Fruit fly (Drosophila melanogaster) whole organism, embryonic: ENCODE results near the gene Osi16.

ENCODE experiments used
- B-H2 ChIP-seq: fragments of 200-800 bp; sonication (Bioruptor generic); optimal IDR thresholded peaks from 2 replicates; lab custom pipeline; 2018; ENCODE audit warnings: missing biosample characterization, mild to moderate bottlenecking, missing genetic modification characterization
- BtbVII ChIP-seq: fragments of 200-800 bp; sonication (Bioruptor generic); optimal IDR thresholded peaks from 3 replicates; lab custom pipeline; 2017; ENCODE audit warnings: missing biosample characterization, mild to moderate bottlenecking, missing genetic modification characterization
- C15 ChIP-seq: fragments of 200-800 bp; sonication (Bioruptor generic); IDR thresholded peaks from 3 replicates; pipeline ENCODE4 v1.3.6; 2022; ENCODE audit warnings: missing biosample characterization, missing genetic modification characterization
- CG11696 ChIP-seq: fragments of 200-800 bp; sonication (Bioruptor generic); IDR thresholded peaks from 2 replicates; pipeline ENCODE4 v1.3.6; 2022; ENCODE audit warnings: missing biosample characterization, missing genetic modification characterization
- CG12219 ChIP-seq: fragments of 200-800 bp; sonication (Bioruptor generic); optimal IDR thresholded peaks from 3 replicates; lab custom pipeline; 2018; ENCODE audit warnings: missing biosample characterization, mild to moderate bottlenecking, missing genetic modification characterization
- CG12769 ChIP-seq: fragments of 200-800 bp; sonication (Bioruptor generic); optimal IDR thresholded peaks from 2 replicates; lab custom pipeline; 2019; ENCODE audit warnings: missing biosample characterization, mild to moderate bottlenecking, missing genetic modification characterization, moderate library complexity
- CG14667 ChIP-seq: fragments of 200-800 bp; sonication (Bioruptor generic); IDR thresholded peaks from 2 replicates; pipeline ENCODE4 v1.3.6; 2022; ENCODE audit warnings: missing biosample characterization, missing genetic modification characterization
- CG15601 ChIP-seq: fragments of 200-800 bp; sonication (Bioruptor generic); optimal IDR thresholded peaks from 3 replicates; lab custom pipeline; 2019; ENCODE audit warnings: missing biosample characterization, mild to moderate bottlenecking, missing genetic modification characterization, moderate library complexity
- CG15696 ChIP-seq: fragments of 200-800 bp; sonication (Bioruptor generic); optimal IDR thresholded peaks from 2 replicates; lab custom pipeline; 2019; ENCODE audit warnings: missing biosample characterization, mild to moderate bottlenecking, missing genetic modification characterization, moderate library complexity
- CG16815 ChIP-seq: fragments of 200-800 bp; sonication (Bioruptor generic); optimal IDR thresholded peaks from 3 replicates; lab custom pipeline; 2017; ENCODE audit warnings: missing biosample characterization, mild to moderate bottlenecking, missing genetic modification characterization
- CG17328 ChIP-seq: fragments of 200-800 bp; sonication (Bioruptor generic); IDR thresholded peaks from 2 replicates; pipeline ENCODE4 v1.3.6; 2022; ENCODE audit warnings: missing biosample characterization, missing genetic modification characterization
- CG17361 ChIP-seq: fragments of 200-800 bp; sonication (Bioruptor generic); IDR thresholded peaks from 3 replicates; pipeline ENCODE4 v1.3.6; 2022; ENCODE audit warnings: missing biosample characterization, missing genetic modification characterization
- CG17829 ChIP-seq: fragments of 200-800 bp; optimal IDR thresholded peaks from 2 replicates; lab custom pipeline; 2019; ENCODE audit warnings: missing biosample characterization, mild to moderate bottlenecking, missing genetic modification characterization, moderate library complexity
- CG2875 ChIP-seq: fragments of 200-800 bp; sonication (Bioruptor generic); optimal IDR thresholded peaks from 2 replicates; lab custom pipeline; 2017; ENCODE audit warnings: missing biosample characterization, mild to moderate bottlenecking, missing genetic modification characterization, missing genetic modification reagents
- CG4282 ChIP-seq: fragments of 200-800 bp; sonication (Bioruptor generic); optimal IDR thresholded peaks from 2 replicates; lab custom pipeline; 2016; ENCODE audit warnings: missing biosample characterization, missing genetic modification characterization
- CG7745 ChIP-seq: fragments of 200-800 bp; sonication (Bioruptor generic); optimal IDR thresholded peaks from 2 replicates; lab custom pipeline; 2018; ENCODE audit warnings: missing biosample characterization, mild to moderate bottlenecking, missing genetic modification characterization, moderate library complexity
- CG7963 ChIP-seq: fragments of 200-800 bp; sonication (Bioruptor generic); IDR thresholded peaks from 3 replicates; pipeline ENCODE4 v1.3.6; 2022; ENCODE audit warnings: missing biosample characterization, missing genetic modification characterization; ENCODE audit not compliant: partially characterized antibody
- Camta ChIP-seq: fragments of 200-800 bp; sonication (Bioruptor generic); optimal IDR thresholded peaks from 2 replicates; lab custom pipeline; 2016; ENCODE audit warnings: missing biosample characterization, missing genetic modification characterization
- D ChIP-seq, 2 experiments: fragments of 200-800 bp in 1 of 2; fragments of >200 bp in 1 of 2; sonication (Bioruptor generic) in 1 of 2; optimal IDR thresholded peaks; 2 replicates in 1 of 2; 3 replicates in 1 of 2; lab custom pipeline; 2017; ENCODE audit warnings: mild to moderate bottlenecking in 1 of 2, missing biosample characterization in 1 of 2, missing genetic modification characterization in 1 of 2, missing genetic modification reagents in 1 of 2
- Dek ChIP-seq: fragments of 200-800 bp; sonication (Bioruptor generic); optimal IDR thresholded peaks from 3 replicates; lab custom pipeline; 2019; ENCODE audit warnings: missing biosample characterization, mild to moderate bottlenecking, missing genetic modification characterization, moderate library complexity
- E2f2 ChIP-seq: fragments of 200-800 bp; sonication (Bioruptor generic); IDR thresholded peaks from 2 replicates; pipeline ENCODE4 v1.3.6; 2022; ENCODE audit warnings: missing biosample characterization, missing genetic modification characterization
- Elba2 ChIP-seq: fragments of 200-800 bp; sonication (Bioruptor generic); optimal IDR thresholded peaks from 3 replicates; lab custom pipeline; 2016; ENCODE audit warnings: missing biosample characterization, missing genetic modification characterization
- Ets65A ChIP-seq: fragments of 200-800 bp; sonication (Bioruptor generic); peaks from one replicate; lab custom pipeline; 2016; ENCODE audit warnings: missing biosample characterization, missing genetic modification characterization
- Nf-YA ChIP-seq: fragments of 200-800 bp; sonication (Bioruptor generic); IDR thresholded peaks from 2 replicates; pipeline ENCODE4 v1.3.6; 2022; ENCODE audit warnings: missing biosample characterization, missing genetic modification characterization
- NfI ChIP-seq: fragments of 200-800 bp; sonication (Bioruptor generic); optimal IDR thresholded peaks from 3 replicates; lab custom pipeline; 2018; ENCODE audit warnings: missing biosample characterization, mild to moderate bottlenecking, missing genetic modification characterization, moderate library complexity
- Side ChIP-seq: fragments of 200-800 bp; sonication (Bioruptor generic); optimal IDR thresholded peaks from 2 replicates; lab custom pipeline; 2016; ENCODE audit warnings: missing biosample characterization, missing genetic modification characterization
- Six4 ChIP-seq: fragments of 200-800 bp; sonication (Bioruptor generic); optimal IDR thresholded peaks from 2 replicates; lab custom pipeline; 2016; ENCODE audit warnings: missing biosample characterization, missing genetic modification characterization
- Trl ChIP-seq, 3 experiments: fragments of >200 bp in 2 of 3; fragments of 200-800 bp in 1 of 3; sonication (Bioruptor generic) in 1 of 3; optimal IDR thresholded peaks; 2 replicates in 1 of 3; 3 replicates in 2 of 3; lab custom pipeline; 2016 to 2017; ENCODE audit warnings: missing biosample characterization in 1 of 3, missing genetic modification characterization in 1 of 3
- Usf ChIP-seq: fragments of 200-800 bp; sonication (Bioruptor generic); optimal IDR thresholded peaks from 2 replicates; lab custom pipeline; 2017; ENCODE audit warnings: missing genotype, missing biosample characterization, missing genetic modification characterization
- Xrp1 ChIP-seq: fragments of 200-800 bp; sonication (Bioruptor generic); IDR thresholded peaks from 2 replicates; pipeline ENCODE4 v1.3.6; 2022; ENCODE audit warnings: missing biosample characterization, missing genetic modification characterization
- bigmax ChIP-seq: fragments of 200-800 bp; sonication (Bioruptor generic); optimal IDR thresholded peaks from 2 replicates; lab custom pipeline; 2018; ENCODE audit warnings: missing biosample characterization, mild to moderate bottlenecking, missing genetic modification characterization
- caup ChIP-seq: fragments of 200-800 bp; sonication (Bioruptor generic); optimal IDR thresholded peaks from 3 replicates; lab custom pipeline; 2017; ENCODE audit warnings: missing biosample characterization, mild to moderate bottlenecking, missing genetic modification characterization, moderate library complexity; ENCODE audit not compliant: severe bottlenecking
- chn ChIP-seq: fragments of 200-800 bp; sonication (Bioruptor generic); optimal IDR thresholded peaks from 2 replicates; lab custom pipeline; 2016; ENCODE audit warnings: missing biosample characterization, missing genetic modification characterization
- crp ChIP-seq, 2 experiments: fragments of 200-800 bp; sonication (Bioruptor generic); optimal IDR thresholded peaks; 2 replicates in 1 of 2; 3 replicates in 1 of 2; lab custom pipeline; 2017; ENCODE audit warnings: missing biosample characterization in 2 of 2, missing genetic modification characterization in 2 of 2, mild to moderate bottlenecking in 1 of 2, moderate library complexity in 1 of 2
- dan ChIP-seq: fragments of 200-800 bp; sonication (Bioruptor generic); IDR thresholded peaks from 2 replicates; pipeline ENCODE4 v1.3.6; 2022; ENCODE audit warnings: missing biosample characterization, missing genetic modification characterization
- dmrt99B ChIP-seq: fragments of 200-800 bp; sonication (Bioruptor generic); optimal IDR thresholded peaks from 2 replicates; lab custom pipeline; 2018; ENCODE audit warnings: missing biosample characterization, mild to moderate bottlenecking, missing genetic modification characterization, moderate library complexity
- esg ChIP-seq: fragments of 200-800 bp; sonication (Bioruptor generic); conservative IDR thresholded peaks from 2 replicates; pipeline ENCODE4 v1.3.6; 2022; ENCODE audit warnings: missing biosample characterization, missing genetic modification characterization
- fd64A ChIP-seq: fragments of 200-800 bp; sonication (Bioruptor generic); optimal IDR thresholded peaks from 3 replicates; lab custom pipeline; 2018; ENCODE audit warnings: missing biosample characterization, mild to moderate bottlenecking, missing genetic modification characterization
- fd96Cb ChIP-seq: fragments of 200-800 bp; sonication (Bioruptor generic); optimal IDR thresholded peaks from 2 replicates; lab custom pipeline; 2018; ENCODE audit warnings: missing biosample characterization, mild to moderate bottlenecking, missing genetic modification characterization, moderate library complexity
- gsb ChIP-seq: fragments of 200-800 bp; sonication (Bioruptor generic); IDR thresholded peaks from 2 replicates; pipeline ENCODE4 v1.3.6; 2022; ENCODE audit warnings: missing biosample characterization, missing genetic modification characterization
- her ChIP-seq: fragments of 200-800 bp; sonication (Bioruptor generic); optimal IDR thresholded peaks from 2 replicates; lab custom pipeline; 2016; ENCODE audit warnings: missing biosample characterization, missing genetic modification characterization
- klu ChIP-seq: fragments of 200-800 bp; sonication (Bioruptor generic); IDR thresholded peaks from 2 replicates; pipeline ENCODE4 v1.3.6; 2022; ENCODE audit warnings: missing biosample characterization, missing genetic modification characterization
- mirr ChIP-seq: fragments of 200-800 bp; sonication (Bioruptor generic); optimal IDR thresholded peaks from 3 replicates; lab custom pipeline; 2018; ENCODE audit warnings: missing biosample characterization, mild to moderate bottlenecking, missing genetic modification characterization
- ranshi ChIP-seq: fragments of 200-800 bp; sonication (Bioruptor generic); IDR thresholded peaks from 2 replicates; pipeline ENCODE4 v1.3.6; 2022; ENCODE audit warnings: missing biosample characterization, missing genetic modification characterization
- sc ChIP-seq, 3 experiments: fragments of >200 bp in 2 of 3; fragments of 200-800 bp in 1 of 3; sonication (Bioruptor generic) in 1 of 3; optimal IDR thresholded peaks; 2 replicates in 2 of 3; 3 replicates in 1 of 3; lab custom pipeline; 2017; ENCODE audit warnings: mild to moderate bottlenecking in 1 of 3, missing biosample characterization in 1 of 3, missing genetic modification characterization in 1 of 3, missing genetic modification reagents in 1 of 3
- schlank ChIP-seq: fragments of 200-800 bp; sonication (Bioruptor generic); optimal IDR thresholded peaks from 2 replicates; lab custom pipeline; 2018; ENCODE audit warnings: missing biosample characterization, mild to moderate bottlenecking, missing genetic modification characterization
- sug ChIP-seq: fragments of 200-800 bp; optimal IDR thresholded peaks from 2 replicates; lab custom pipeline; 2019; ENCODE audit warnings: missing biosample characterization, mild to moderate bottlenecking, missing genetic modification characterization, moderate library complexity
- vfl ChIP-seq: fragments of 200-800 bp; sonication (Bioruptor generic); optimal IDR thresholded peaks from 2 replicates; lab custom pipeline; 2016; ENCODE audit warnings: missing biosample characterization, missing genetic modification characterization
- vvl ChIP-seq: fragments of 200-800 bp; sonication (Bioruptor generic); IDR thresholded peaks from 2 replicates; pipeline ENCODE4 v1.3.6; 2022; ENCODE audit warnings: missing biosample characterization, missing genetic modification characterization
- zen2 ChIP-seq: fragments of 200-800 bp; sonication (Bioruptor generic); IDR thresholded peaks from 3 replicates; pipeline ENCODE4 v1.3.6; 2022; ENCODE audit warnings: missing biosample characterization, missing genetic modification characterization; ENCODE audit not compliant: partially characterized antibody

The Osi16 gene

dm6 chr3R:6345814-6346213 is 40.8 kb downstream of the Osi16 start, which contains the start of the genes SmD2 and CG18048 (continued):
- TF ChIP-seq chn (GFP tag; lab: Kevin White, UChicago) (no peak), Usf (GFP tag; lab: Kevin White, UChicago) (no peak), sug (peak; percentile 40), vfl (GFP tag; lab: Kevin White, UChicago) (no peak), CG15696 (tag; lab: Kevin White, UChicago) (no peak), CG15601 (tag; lab: Kevin White, UChicago) (no peak), esg (GFP tag; lab: Robert Waterston, UW) (no peak), CG17829 (tag; lab: Kevin White, UChicago) (peak; percentile 45), CG12769 (tag; lab: Kevin White, UChicago) (no peak), Dek (tag; lab: Kevin White, UChicago) (no peak), CG11696 (GFP tag; lab: Robert Waterston, UW) (no peak), Xrp1 (GFP tag; lab: Robert Waterston, UW) (no peak), CG14667 (GFP tag; lab: Robert Waterston, UW) (no peak), sc (optimal IDR thresholded peaks at IDR 0.05; lab: Kevin White, UChicago) (no peak), sc (GFP tag; optimal IDR thresholded peaks at IDR 0.05; lab: Kevin White, UChicago) (no peak), CG4282 (no peak), E2f2 (GFP tag; lab: Robert Waterston, UW) (peak; percentile 64), zen2 (GFP tag; lab: Robert Waterston, UW) (no peak; the same call in 2 of the 3 replicates), dmrt99B (tag; lab: Kevin White, UChicago) (no peak), CG7745 (tag; lab: Kevin White, UChicago) (no peak), Camta (GFP tag; lab: Kevin White, UChicago) (no peak), NfI (GFP tag; lab: Kevin White, UChicago) (no peak), D (optimal IDR thresholded peaks at IDR 0.05; lab: Kevin White, UChicago) (no peak), D (GFP tag; optimal IDR thresholded peaks at IDR 0.05; lab: Kevin White, UChicago) (no peak), schlank (no peak), Ets65A (GFP tag; lab: Kevin White, UChicago) (no peak), CG7963 (GFP tag; lab: Robert Waterston, UW) (no peak), CG2875 (no peak), gsb (no peak), BtbVII (GFP tag; lab: Kevin White, UChicago) (no peak), CG17361 (peak; percentile 57; the same call in 1 of the 3 replicates), bigmax (GFP tag; lab: Kevin White, UChicago) (no peak), dan (GFP tag; lab: Robert Waterston, UW) (no peak), Six4 (GFP tag; lab: Kevin White, UChicago) (no peak), Elba2 (GFP tag; lab: Kevin White, UChicago) (peak; percentile 91), Trl (optimal IDR thresholded peaks at IDR 0.05; lab: Kevin White, UChicago) (no peak), Trl (GFP tag; optimal IDR thresholded peaks at IDR 0.05; lab: Kevin White, UChicago) (no peak), klu (GFP tag; lab: Robert Waterston, UW) (no peak), B-H2 (GFP tag; lab: Kevin White, UChicago) (no peak), C15 (no peak), fd96Cb (tag; lab: Kevin White, UChicago) (no peak), CG16815 (GFP tag; lab: Kevin White, UChicago) (no peak), her (no peak), Nf-YA (no peak), crp (GFP tag; optimal IDR thresholded peaks at IDR 0.05; lab: Kevin White, UChicago) (no peak), vvl (GFP tag; lab: Robert Waterston, UW) (no peak), Side (GFP tag; lab: Kevin White, UChicago) (no peak), caup (no peak), mirr (GFP tag; lab: Kevin White, UChicago) (no peak), CG12219 (GFP tag; lab: Kevin White, UChicago) (no peak), ranshi (no peak), CG17328 (GFP tag; lab: Robert Waterston, UW) (no peak), fd64A (GFP tag; lab: Kevin White, UChicago) (no peak)
